Fruit fly (Drosophila melanogaster): Measurements from ENCODE around the gene e.

Gene e

DNA sequence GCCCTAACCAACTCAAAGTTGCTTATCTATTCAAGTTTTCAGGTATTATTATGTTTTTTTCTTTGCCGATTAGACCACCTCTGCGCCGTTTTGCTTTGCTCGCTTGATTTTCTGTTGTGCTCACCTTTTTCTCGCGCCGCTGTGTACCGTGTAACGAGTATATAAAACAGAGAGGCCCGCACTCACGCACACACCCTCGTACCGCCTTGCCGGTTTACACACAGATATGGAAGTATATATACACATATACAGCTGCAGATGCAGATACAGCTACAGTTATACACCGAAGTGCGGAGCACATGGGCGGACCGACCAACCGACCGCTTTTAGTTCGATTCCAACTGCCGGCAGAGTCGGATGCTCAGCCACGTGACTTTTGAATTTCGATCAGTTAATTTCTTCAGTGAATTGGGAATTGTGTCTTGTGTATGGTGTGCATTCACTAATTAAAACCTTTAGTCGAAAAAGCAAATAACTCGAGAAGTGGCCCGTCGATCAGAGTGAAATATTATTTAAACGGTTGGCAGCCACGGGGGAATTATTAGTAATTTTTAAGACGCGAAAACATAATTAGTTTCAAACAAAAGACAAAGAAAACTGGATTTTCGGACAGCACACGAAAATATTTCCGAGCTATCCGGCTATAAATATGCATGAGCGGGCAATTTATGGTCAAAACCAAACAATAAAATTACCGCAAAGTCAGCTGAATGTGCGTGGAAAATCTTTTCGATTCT is 48.3 kb downstream of the e start:
- TF ChIP-seq CG13204 (GFP tag; optimal IDR thresholded peaks at IDR 0.05): peak; percentile 100
- TF ChIP-seq fd96Ca (GFP tag; IDR thresholded peaks at IDR 0.05): no peak
- TF ChIP-seq Ets98B (GFP tag; IDR thresholded peaks at IDR 0.05): peak; percentile 39; the same call in 1 of the 2 replicates
- TF ChIP-seq CG17806 (tag; optimal IDR thresholded peaks at IDR 0.05): no peak
- peak; percentile 8 for TF ChIP-seq Pif1A (GFP tag; optimal IDR thresholded peaks at IDR 0.05)
- TF ChIP-seq Snoo (tag; optimal IDR thresholded peaks at IDR 0.05): no peak
- peak; percentile 33 for TF ChIP-seq D1 (tag; optimal IDR thresholded peaks at IDR 0.05)
- peak; percentile 44 for TF ChIP-seq Pif1B (GFP tag; optimal IDR thresholded peaks at IDR 0.05)
- TF ChIP-seq CG10348 (GFP tag; IDR thresholded peaks at IDR 0.05): no peak
- no peak for TF ChIP-seq CG8301 (tag; optimal IDR thresholded peaks at IDR 0.05)
- no peak for TF ChIP-seq CG9948 (tag; optimal IDR thresholded peaks at IDR 0.05)
- TF ChIP-seq CG8159 (tag; optimal IDR thresholded peaks at IDR 0.05): no peak
- TF ChIP-seq CG32121 (GFP tag; IDR thresholded peaks at IDR 0.05): peak; percentile 69; the same call in 1 of the 2 replicates
- no peak for TF ChIP-seq CG15710 (tag; optimal IDR thresholded peaks at IDR 0.05)
- TF ChIP-seq gl (tag; optimal IDR thresholded peaks at IDR 0.05): no peak
- 0 out of 2 replicates have a peak, but pooled peaks have one; percentile 23 for TF ChIP-seq CG12605 (GFP tag; IDR thresholded peaks at IDR 0.05)
- peak; percentile 64 for TF ChIP-seq EcR (GFP tag; optimal IDR thresholded peaks at IDR 0.05)
- no peak for TF ChIP-seq CG34367 (tag; optimal IDR thresholded peaks at IDR 0.05)
- TF ChIP-seq rn (GFP tag; IDR thresholded peaks at IDR 0.05): no peak
- no peak for TF ChIP-seq CG14655 (GFP tag; optimal IDR thresholded peaks at IDR 0.05)
- peak; percentile 44; the same call in 1 of the 3 replicates for TF ChIP-seq CG4496 (GFP tag; IDR thresholded peaks at IDR 0.05)

DNA sequence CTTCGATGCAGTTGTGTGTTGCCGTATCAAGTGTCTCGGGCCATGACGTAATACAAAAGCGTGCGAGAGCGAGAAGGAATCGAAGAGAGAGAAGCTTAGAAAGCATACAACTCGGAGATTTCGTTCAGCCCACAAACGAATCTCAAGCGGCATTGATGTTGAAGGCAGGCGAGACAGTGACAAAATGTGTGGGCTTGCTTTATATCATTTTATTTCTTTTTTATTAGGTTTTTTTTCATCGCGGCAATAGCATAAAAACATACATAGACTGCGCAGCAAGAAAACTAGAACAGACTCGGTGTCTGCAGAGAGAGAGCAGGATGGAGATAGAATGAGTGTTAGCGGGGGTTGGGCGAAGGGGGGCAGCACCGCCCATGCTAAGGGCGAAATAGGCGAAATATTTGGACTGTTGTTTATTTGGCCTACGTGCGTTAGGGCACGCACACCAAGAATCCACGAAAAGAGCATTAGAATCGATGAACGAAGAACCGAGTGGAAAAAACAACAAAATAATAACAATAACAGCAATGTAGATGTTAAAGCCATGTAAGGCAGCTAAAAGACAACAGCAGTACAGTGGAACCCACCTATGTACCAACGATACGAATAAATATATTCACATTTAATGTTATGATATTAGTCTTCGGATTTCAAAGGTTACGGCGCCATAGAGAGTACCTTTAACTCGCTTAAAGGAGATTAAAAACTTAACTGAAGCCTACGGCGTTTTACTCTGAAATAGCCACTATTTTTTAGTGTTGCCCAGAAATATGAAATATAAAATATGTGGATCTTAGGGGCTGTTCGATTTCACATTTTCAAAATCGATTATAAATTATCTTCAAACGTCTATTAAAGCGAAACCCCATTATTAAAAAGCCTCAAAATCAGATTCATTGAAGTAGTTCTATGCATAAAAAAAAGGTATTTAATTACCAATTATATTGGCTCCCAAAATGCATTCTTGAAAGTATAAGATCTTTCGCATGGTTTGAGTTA is 49.3 kb downstream of the e start:
- TF ChIP-seq gl (tag; optimal IDR thresholded peaks at IDR 0.05): no peak
- TF ChIP-seq CG4496 (GFP tag; IDR thresholded peaks at IDR 0.05): no peak
- TF ChIP-seq CG8301 (tag; optimal IDR thresholded peaks at IDR 0.05): no peak
- no peak for TF ChIP-seq CG15710 (tag; optimal IDR thresholded peaks at IDR 0.05)

DNA sequence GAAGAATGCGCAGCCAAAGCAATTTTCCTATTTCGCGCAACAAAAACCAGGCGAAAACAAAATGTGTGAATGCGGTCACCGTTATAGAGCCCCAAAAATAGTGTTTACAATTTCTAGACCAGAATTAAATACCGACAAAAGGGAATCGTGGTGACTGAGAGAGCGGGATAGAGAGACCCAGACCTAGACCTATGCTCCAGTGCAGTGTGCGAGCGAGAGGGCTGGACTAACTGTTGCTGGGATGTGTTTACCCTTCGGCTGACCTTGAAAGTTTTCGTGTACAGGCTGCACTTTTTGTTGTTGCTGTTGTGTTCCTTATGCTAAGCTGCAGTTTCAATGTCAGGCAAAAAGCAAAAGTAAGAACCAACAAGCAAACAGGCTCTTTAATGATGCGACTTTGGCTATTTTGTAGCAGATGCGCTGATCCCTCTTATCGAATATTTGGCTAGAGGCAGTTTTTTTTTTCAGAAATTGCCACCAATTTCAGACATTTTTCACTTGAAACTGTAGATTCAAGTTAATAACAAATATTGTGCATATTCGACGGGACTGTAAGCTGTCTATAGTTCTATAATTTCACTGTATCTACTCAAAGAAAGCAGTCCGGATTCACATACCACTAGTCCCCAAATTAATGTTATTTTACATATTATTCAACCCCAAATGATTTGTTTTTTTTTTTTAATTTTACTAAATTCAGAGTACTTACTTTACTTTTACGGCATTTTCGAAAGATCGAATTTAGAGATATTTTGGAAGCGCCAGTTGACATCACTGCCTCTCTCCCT is 50.2 kb downstream of the e start:
- TF ChIP-seq CG14655 (GFP tag; optimal IDR thresholded peaks at IDR 0.05) (peak; percentile 52), CG15710 (tag; optimal IDR thresholded peaks at IDR 0.05) (peak; percentile 32), CG34367 (tag; optimal IDR thresholded peaks at IDR 0.05) (no peak), fd96Ca (GFP tag; IDR thresholded peaks at IDR 0.05) (no peak), CG9948 (tag; optimal IDR thresholded peaks at IDR 0.05) (peak; percentile 27), Snoo (tag; optimal IDR thresholded peaks at IDR 0.05) (peak; percentile 48), EcR (GFP tag; optimal IDR thresholded peaks at IDR 0.05) (peak; percentile 56), CG8301 (tag; optimal IDR thresholded peaks at IDR 0.05) (peak; percentile 19), CG8159 (tag; optimal IDR thresholded peaks at IDR 0.05) (peak; percentile 48), CG17806 (tag; optimal IDR thresholded peaks at IDR 0.05) (peak; percentile 8), CG12605 (GFP tag; IDR thresholded peaks at IDR 0.05) (peak; percentile 67), Pif1A (GFP tag; optimal IDR thresholded peaks at IDR 0.05) (peak; percentile 59), Ets98B (GFP tag; IDR thresholded peaks at IDR 0.05) (no peak), CG32121 (GFP tag; IDR thresholded peaks at IDR 0.05) (no peak)

DNA sequence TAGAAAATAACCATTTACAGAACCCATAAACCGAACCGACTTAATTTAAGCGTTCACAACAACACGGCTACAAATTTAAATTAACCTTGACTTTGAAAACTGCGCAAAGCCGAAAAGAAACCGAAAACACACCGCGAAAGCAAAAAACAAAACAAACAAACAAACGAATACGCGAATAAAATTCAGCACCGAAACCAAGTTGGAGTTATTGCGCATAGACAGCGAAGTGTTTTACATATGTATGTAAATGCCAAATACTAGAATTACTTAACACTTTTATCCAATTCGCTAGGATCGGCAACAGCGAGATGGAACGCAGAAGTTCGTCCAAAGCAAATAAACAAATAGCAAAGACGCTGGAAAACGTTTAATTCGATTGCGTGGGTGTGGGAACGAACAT is 51.3 kb downstream of the e start:
- TF ChIP-seq CG14655 (GFP tag; optimal IDR thresholded peaks at IDR 0.05): no peak
- TF ChIP-seq CG8301 (tag; optimal IDR thresholded peaks at IDR 0.05): no peak
- TF ChIP-seq EcR (GFP tag; optimal IDR thresholded peaks at IDR 0.05): no peak
- no peak for TF ChIP-seq CG8159 (tag; optimal IDR thresholded peaks at IDR 0.05)
- TF ChIP-seq CG34367 (tag; optimal IDR thresholded peaks at IDR 0.05): no peak
- TF ChIP-seq rn (GFP tag; IDR thresholded peaks at IDR 0.05): no peak
- no peak for TF ChIP-seq Ets98B (GFP tag; IDR thresholded peaks at IDR 0.05)
- TF ChIP-seq CG12605 (GFP tag; IDR thresholded peaks at IDR 0.05): no peak

DNA sequence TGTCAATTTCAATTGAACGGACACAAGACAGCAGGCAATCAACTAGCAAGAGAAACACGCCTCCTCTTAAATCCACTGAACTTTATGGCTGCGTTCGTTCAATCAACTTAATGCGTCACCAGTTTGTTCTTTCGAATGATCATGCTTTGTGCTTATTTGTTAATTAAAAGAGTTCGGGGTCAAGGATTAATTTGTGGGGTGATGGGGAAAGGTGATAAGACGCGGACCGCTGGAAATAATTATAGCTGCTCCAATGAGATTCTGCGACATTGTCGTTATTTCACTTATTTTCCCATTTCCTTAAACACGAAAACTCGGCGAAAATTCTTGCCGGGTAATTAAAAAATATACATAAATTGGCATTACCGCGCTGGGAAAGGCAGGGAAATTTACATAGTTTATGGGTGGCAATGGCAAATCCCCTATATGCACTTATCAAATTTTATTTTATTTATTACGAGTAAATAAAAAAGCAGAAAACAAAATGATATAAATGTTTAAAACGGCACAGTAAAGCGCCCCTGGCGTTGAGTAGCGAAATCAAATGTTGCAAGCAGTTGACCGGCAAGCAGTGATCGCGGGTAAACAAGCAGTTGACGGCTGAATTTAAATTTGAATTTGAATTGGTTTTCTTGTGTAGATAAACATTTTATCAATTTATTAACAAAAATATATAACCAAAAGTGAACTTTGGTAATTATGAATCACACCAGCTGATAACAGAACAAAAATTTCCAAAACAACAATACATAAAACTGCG is 52.4 kb downstream of the e start:
- no peak for TF ChIP-seq CG13204 (GFP tag; optimal IDR thresholded peaks at IDR 0.05)
- peak; percentile 43; the same call in 1 of the 2 replicates for TF ChIP-seq Ets98B (GFP tag; IDR thresholded peaks at IDR 0.05)
- TF ChIP-seq EcR (GFP tag; optimal IDR thresholded peaks at IDR 0.05): peak; percentile 66
- 0 out of 2 replicates have a peak, but pooled peaks have one; percentile 18 for TF ChIP-seq CG32121 (GFP tag; IDR thresholded peaks at IDR 0.05)
- TF ChIP-seq Pif1B (GFP tag; optimal IDR thresholded peaks at IDR 0.05): no peak
- peak; percentile 10 for TF ChIP-seq CG15710 (tag; optimal IDR thresholded peaks at IDR 0.05)
- peak; percentile 28 for TF ChIP-seq Snoo (tag; optimal IDR thresholded peaks at IDR 0.05)
- no peak for TF ChIP-seq CG10348 (GFP tag; IDR thresholded peaks at IDR 0.05)
- no peak for TF ChIP-seq gl (tag; optimal IDR thresholded peaks at IDR 0.05)
- no peak for TF ChIP-seq rn (GFP tag; IDR thresholded peaks at IDR 0.05)
- TF ChIP-seq CG12605 (GFP tag; IDR thresholded peaks at IDR 0.05): no peak; the same call in 1 of the 2 replicates
- peak; percentile 25 for TF ChIP-seq CG8159 (tag; optimal IDR thresholded peaks at IDR 0.05)
- TF ChIP-seq CG34367 (tag; optimal IDR thresholded peaks at IDR 0.05): no peak
- TF ChIP-seq CG8301 (tag; optimal IDR thresholded peaks at IDR 0.05): peak; percentile 22
- no peak for TF ChIP-seq CG9948 (tag; optimal IDR thresholded peaks at IDR 0.05)
- TF ChIP-seq Pif1A (GFP tag; optimal IDR thresholded peaks at IDR 0.05): no peak
- TF ChIP-seq CG4496 (GFP tag; IDR thresholded peaks at IDR 0.05): peak; percentile 63; the same call in 2 of the 3 replicates
- peak; percentile 35 for TF ChIP-seq CG14655 (GFP tag; optimal IDR thresholded peaks at IDR 0.05)
- TF ChIP-seq CG17806 (tag; optimal IDR thresholded peaks at IDR 0.05): peak; percentile 26
- TF ChIP-seq D1 (tag; optimal IDR thresholded peaks at IDR 0.05): peak; percentile 95
- TF ChIP-seq fd96Ca (GFP tag; IDR thresholded peaks at IDR 0.05): no peak

All from whole organism, pupa.